Worm (Caenorhabditis elegans) whole organism, young adult: Measurements from ENCODE around the gene pgp-8.
A peak's percentile ranks its signal among the peaks of the same experiment; 100 is the strongest.

ENCODE experiments used
- B0035.1 ChIP-seq: sonication (generic microtip); optimal IDR thresholded peaks from 2 replicates; lab custom pipeline; 2016; ENCODE audit warnings: missing genetic modification characterization, mild to moderate bottlenecking, missing compliant biosample characterization, missing genotype, missing genetic modification reagents
- B0336.3 ChIP-seq: fragments of 200-800 bp; sonication (Bioruptor generic); IDR thresholded peaks from 2 replicates; pipeline ENCODE4 v1.3.6; 2022; ENCODE audit warnings: missing genetic modification characterization, missing compliant biosample characterization
- C06A6.2 ChIP-seq: fragments of 200-800 bp; sonication (Bioruptor generic); conservative IDR thresholded peaks from 2 replicates; pipeline ENCODE4 v1.3.6; 2022; ENCODE audit warnings: missing genetic modification characterization, missing compliant biosample characterization
- F52B5.7 ChIP-seq: sonication (generic microtip); optimal IDR thresholded peaks from 2 replicates; lab custom pipeline; 2016; ENCODE audit warnings: mild to moderate bottlenecking, missing genetic modification characterization, missing compliant biosample characterization
- K11D2.4 ChIP-seq: fragments of 200-800 bp; sonication (Bioruptor generic); IDR thresholded peaks from 2 replicates; pipeline ENCODE4 v1.3.6; 2022; ENCODE audit warnings: missing genetic modification reagents, missing genetic modification characterization, missing compliant biosample characterization
- T07F8.4 ChIP-seq: sonication (generic microtip); optimal IDR thresholded peaks from 2 replicates; lab custom pipeline; 2016; ENCODE audit warnings: mild to moderate bottlenecking, missing genetic modification characterization, moderate library complexity, missing compliant biosample characterization
- T26A5.8 ChIP-seq: sonication (generic microtip); optimal IDR thresholded peaks from 2 replicates; lab custom pipeline; 2016; ENCODE audit warnings: missing genetic modification characterization, missing compliant biosample characterization
- Y56A3A.18 ChIP-seq: fragments of 200-800 bp; sonication (Bioruptor generic); IDR thresholded peaks from 2 replicates; pipeline ENCODE4 v1.3.6; 2022; ENCODE audit warnings: missing genetic modification reagents, missing genetic modification characterization, missing compliant biosample characterization
- ZK185.1 ChIP-seq: sonication (generic microtip); optimal IDR thresholded peaks from 2 replicates; lab custom pipeline; 2016; ENCODE audit warnings: mild to moderate bottlenecking, missing genetic modification characterization, missing compliant biosample characterization; ENCODE audit not compliant: poor library complexity, severe bottlenecking
- attf-3 ChIP-seq: fragments of 200-800 bp; sonication (Bioruptor generic); conservative IDR thresholded peaks from 2 replicates; pipeline ENCODE4 v1.3.6; 2022; ENCODE audit warnings: missing genetic modification reagents, missing genetic modification characterization, missing compliant biosample characterization
- attf-5 ChIP-seq: fragments of 200-800 bp; sonication (Bioruptor generic); optimal IDR thresholded peaks from 2 replicates; lab custom pipeline; 2018; ENCODE audit warnings: mild to moderate bottlenecking, missing genetic modification characterization, missing compliant biosample characterization
- ccch-3 ChIP-seq: fragments of 200-800 bp; sonication (Bioruptor generic); optimal IDR thresholded peaks from 2 replicates; lab custom pipeline; 2018; ENCODE audit warnings: mild to moderate bottlenecking, missing genetic modification characterization, missing compliant biosample characterization
- ceh-79 ChIP-seq: sonication (generic microtip); optimal IDR thresholded peaks from 2 replicates; lab custom pipeline; 2017; ENCODE audit warnings: mild to moderate bottlenecking, missing genetic modification characterization, missing compliant biosample characterization
- ceh-91 ChIP-seq: fragments of 200-800 bp; sonication (Bioruptor generic); IDR thresholded peaks from 2 replicates; pipeline ENCODE4 v1.3.6; 2022; ENCODE audit warnings: missing genetic modification reagents, missing genetic modification characterization, missing compliant biosample characterization
- chd-7 ChIP-seq: sonication (generic microtip); optimal IDR thresholded peaks from 2 replicates; lab custom pipeline; 2016; ENCODE audit warnings: mild to moderate bottlenecking, missing genetic modification characterization, moderate library complexity, missing compliant biosample characterization
- dox-1 ChIP-seq: fragments of 200-800 bp; sonication (Bioruptor generic); IDR thresholded peaks from 2 replicates; pipeline ENCODE4 v1.3.6; 2022; ENCODE audit warnings: missing genetic modification reagents, missing genetic modification characterization, missing compliant biosample characterization
- efl-1 ChIP-seq: fragments of 150-350 bp; optimal IDR thresholded peaks from 2 replicates; lab custom pipeline; 2014; ENCODE audit warnings: missing biosample characterization, missing genetic modification reagents, missing genetic modification characterization
- egrh-3 ChIP-seq: fragments of 200-800 bp; sonication (Bioruptor generic); IDR thresholded peaks from 2 replicates; pipeline ENCODE4 v1.3.6; 2022; ENCODE audit warnings: missing genetic modification reagents, missing genetic modification characterization, missing compliant biosample characterization
- ekl-4 ChIP-seq: fragments of 200-800 bp; sonication (Bioruptor generic); IDR thresholded peaks from 2 replicates; pipeline ENCODE4 v1.3.6; 2022; ENCODE audit warnings: missing genetic modification reagents, missing genetic modification characterization, missing compliant biosample characterization
- ets-4 ChIP-seq: fragments of 200-800 bp; sonication (Bioruptor generic); optimal IDR thresholded peaks from 2 replicates; lab custom pipeline; 2018; ENCODE audit warnings: mild to moderate bottlenecking, missing genetic modification characterization, missing compliant biosample characterization
- fkh-3 ChIP-seq: sonication (generic microtip); optimal IDR thresholded peaks from 2 replicates; lab custom pipeline; 2016; ENCODE audit warnings: mild to moderate bottlenecking, missing genetic modification characterization, missing compliant biosample characterization
- him-1 ChIP-seq: sonication (generic microtip); optimal IDR thresholded peaks from 2 replicates; lab custom pipeline; 2016; ENCODE audit warnings: missing genotype, missing genetic modification reagents, missing genetic modification characterization, missing compliant biosample characterization
- hlh-12 ChIP-seq: sonication (generic microtip); optimal IDR thresholded peaks from 2 replicates; lab custom pipeline; 2016; ENCODE audit warnings: missing genetic modification characterization, missing compliant biosample characterization
- hsf-1 ChIP-seq: fragments of 200-800 bp; sonication (Bioruptor generic); IDR thresholded peaks from 2 replicates; pipeline ENCODE4 v1.3.6; 2022; ENCODE audit warnings: missing genetic modification reagents, missing genetic modification characterization, missing compliant biosample characterization
- lag-1 ChIP-seq: fragments of 200-800 bp; sonication (Bioruptor generic); IDR thresholded peaks from 2 replicates; pipeline ENCODE4 v1.3.6; 2022; ENCODE audit warnings: missing genetic modification reagents, missing genetic modification characterization, missing compliant biosample characterization
- let-607 ChIP-seq, 2 experiments: fragments of 200-800 bp in 1 of 2; sonication (Bioruptor generic) in 1 of 2; sonication (generic microtip) in 1 of 2; optimal IDR thresholded peaks; 2 replicates each; lab custom pipeline; 2016 to 2018; ENCODE audit warnings: mild to moderate bottlenecking in 2 of 2, missing compliant biosample characterization in 2 of 2, missing genetic modification characterization in 2 of 2, moderate library complexity in 2 of 2, missing genotype in 1 of 2
- lin-26 ChIP-seq: fragments of 200-800 bp; sonication (Bioruptor generic); IDR thresholded peaks from 2 replicates; pipeline ENCODE4 v1.3.6; 2022; ENCODE audit warnings: missing genetic modification reagents, missing genetic modification characterization, missing compliant biosample characterization
- lin-35 ChIP-seq, 3 experiments: fragments of 150-350 bp in 2 of 3; sonication (generic microtip) in 1 of 3; optimal IDR thresholded peaks; 2 replicates each; lab custom pipeline; 2014 to 2018; ENCODE audit warnings: missing biosample characterization in 3 of 3, missing genetic modification characterization in 3 of 3, missing genetic modification reagents in 3 of 3
- lin-40 ChIP-seq: sonication (generic microtip); optimal IDR thresholded peaks from 2 replicates; lab custom pipeline; 2016; ENCODE audit warnings: missing genetic modification characterization, mild to moderate bottlenecking, missing compliant biosample characterization, missing genotype, missing genetic modification reagents
- lsl-1 ChIP-seq: fragments of 200-800 bp; sonication (Bioruptor generic); optimal IDR thresholded peaks from 2 replicates; lab custom pipeline; 2018; ENCODE audit warnings: mild to moderate bottlenecking, missing genetic modification characterization, moderate library complexity, missing compliant biosample characterization
- madf-8 ChIP-seq: fragments of 200-800 bp; sonication (Bioruptor generic); conservative IDR thresholded peaks from 2 replicates; pipeline ENCODE4 v1.3.6; 2022; ENCODE audit warnings: missing genetic modification reagents, missing genetic modification characterization, missing compliant biosample characterization
- mcd-1 ChIP-seq: fragments of 200-800 bp; sonication (Bioruptor generic); IDR thresholded peaks from 2 replicates; pipeline ENCODE4 v1.3.6; 2022; ENCODE audit warnings: missing genetic modification reagents, missing genetic modification characterization, missing compliant biosample characterization
- nfya-1 ChIP-seq: sonication (generic microtip); optimal IDR thresholded peaks from 2 replicates; lab custom pipeline; 2017; ENCODE audit warnings: antibody characterized with exemption, missing compliant biosample characterization, missing genetic modification characterization, borderline replicate concordance; ENCODE audit not compliant: insufficient read depth
- nfya-2 ChIP-seq: fragments of 200-800 bp; sonication (Bioruptor generic); IDR thresholded peaks from 2 replicates; pipeline ENCODE4 v1.3.6; 2022; ENCODE audit warnings: missing genetic modification reagents, missing genetic modification characterization, missing compliant biosample characterization
- nfyb-1 ChIP-seq: fragments of 200-800 bp; sonication (Bioruptor generic); IDR thresholded peaks from 2 replicates; pipeline ENCODE4 v1.3.6; 2022; ENCODE audit warnings: missing genetic modification reagents, missing genetic modification characterization, missing compliant biosample characterization
- nhr-179 ChIP-seq: sonication (generic microtip); optimal IDR thresholded peaks from 2 replicates; lab custom pipeline; 2016; ENCODE audit warnings: mild to moderate bottlenecking, missing genetic modification characterization, missing compliant biosample characterization
- pbrm-1 ChIP-seq: fragments of 200-800 bp; sonication (Bioruptor generic); IDR thresholded peaks from 2 replicates; pipeline ENCODE4 v1.3.6; 2022; ENCODE audit warnings: missing genetic modification reagents, missing genetic modification characterization, missing compliant biosample characterization
- rec-8 ChIP-seq, 2 experiments: sonication (generic microtip); optimal IDR thresholded peaks; 2 replicates each; lab custom pipeline; 2016; ENCODE audit warnings: mild to moderate bottlenecking in 2 of 2, missing genetic modification characterization in 2 of 2, missing genetic modification reagents in 2 of 2, missing genotype in 2 of 2, missing biosample characterization in 1 of 2, missing compliant biosample characterization in 1 of 2, moderate library complexity in 1 of 2
- rpc-1 ChIP-seq, 2 experiments: fragments of 150-350 bp in 1 of 2; sonication (generic microtip) in 1 of 2; optimal IDR thresholded peaks; 2 replicates each; lab custom pipeline; 2014 to 2018; ENCODE audit warnings: missing biosample characterization in 1 of 2, missing genetic modification characterization in 1 of 2, missing genetic modification reagents in 1 of 2, missing genotype in 1 of 2
- snpc-1.3 ChIP-seq: sonication (generic microtip); optimal IDR thresholded peaks from 2 replicates; lab custom pipeline; 2017; ENCODE audit warnings: missing genetic modification characterization, mild to moderate bottlenecking, missing compliant biosample characterization, antibody characterized with exemption, moderate library complexity, missing genotype, missing genetic modification reagents; ENCODE audit not compliant: insufficient read depth
- snpc-3.4 ChIP-seq: sonication (generic microtip); optimal IDR thresholded peaks from 2 replicates; lab custom pipeline; 2017; ENCODE audit warnings: missing genetic modification characterization, mild to moderate bottlenecking, missing compliant biosample characterization, antibody characterized with exemption, moderate library complexity, missing genotype, missing genetic modification reagents
- snpc-4 ChIP-seq, 5 experiments: fragments of 150-350 bp in 1 of 5; sonication (generic microtip) in 4 of 5; optimal IDR thresholded peaks; 2 replicates each; lab custom pipeline; 2014 to 2018; ENCODE audit warnings: missing genetic modification characterization in 5 of 5, missing biosample characterization in 3 of 5, antibody characterized with exemption in 2 of 5, mild to moderate bottlenecking in 2 of 5, missing compliant biosample characterization in 2 of 5, missing genotype in 2 of 5, moderate library complexity in 2 of 5, missing genetic modification reagents in 1 of 5
- somi-1 ChIP-seq: fragments of 200-800 bp; sonication (Bioruptor generic); optimal IDR thresholded peaks from 2 replicates; lab custom pipeline; 2018; ENCODE audit warnings: mild to moderate bottlenecking, missing genetic modification characterization, missing compliant biosample characterization
- tbx-9 ChIP-seq: sonication (generic microtip); optimal IDR thresholded peaks from 2 replicates; lab custom pipeline; 2016; ENCODE audit warnings: borderline replicate concordance, missing genetic modification characterization, inconsistent platforms, missing compliant biosample characterization
- ztf-26 ChIP-seq: sonication (generic microtip); optimal IDR thresholded peaks from 2 replicates; lab custom pipeline; 2017; ENCODE audit warnings: missing genetic modification characterization, missing compliant biosample characterization
- ztf-6 ChIP-seq: fragments of 200-800 bp; sonication (Bioruptor generic); IDR thresholded peaks from 2 replicates; pipeline ENCODE4 v1.3.6; 2022; ENCODE audit warnings: missing genetic modification reagents, missing genetic modification characterization, missing compliant biosample characterization

Gene pgp-8

ce11 chrX:10821160-10821559, 43.1 kb downstream of the pgp-8 start (continued):
- no peak for TF ChIP-seq fkh-3 (tag; lab: Kevin White, UChicago)
- TF ChIP-seq ccch-3 = no peak
- TF ChIP-seq Y56A3A.18 (GFP tag; lab: Robert Waterston, UW) = peak; percentile 89
- TF ChIP-seq attf-3 (GFP tag; lab: Robert Waterston, UW) = no peak
- no peak for TF ChIP-seq efl-1 (GFP tag; lab: Kevin White, UChicago)
- TF ChIP-seq ztf-26 (tag; lab: Kevin White, UChicago) = peak; percentile 59
- peak; percentile 81 for TF ChIP-seq ZK185.1 (tag; lab: Kevin White, UChicago)
- TF ChIP-seq ztf-6 (GFP tag; lab: Robert Waterston, UW) = no peak
- TF ChIP-seq dox-1 = peak; percentile 85
- peak; percentile 74 for TF ChIP-seq F52B5.7 (tag; lab: Kevin White, UChicago)
- no peak for TF ChIP-seq lin-35 (GFP tag; optimal IDR thresholded peaks at IDR 0.05; lab: Kevin White, UChicago)
- TF ChIP-seq C06A6.2 (GFP tag; lab: Robert Waterston, UW) = 0 out of 2 replicates have a peak, but pooled peaks have one; percentile 45
- peak; percentile 48 for TF ChIP-seq hlh-12 (tag; lab: Kevin White, UChicago)
- TF ChIP-seq ceh-79 (tag; lab: Kevin White, UChicago) = peak; percentile 62
- no peak for TF ChIP-seq snpc-1.3 (tag; lab: Kevin White, UChicago)
- peak; percentile 87 for TF ChIP-seq nfyb-1 (GFP tag; lab: Robert Waterston, UW)
- peak; percentile 87 for TF ChIP-seq pbrm-1
- TF ChIP-seq snpc-3.4 (tag; lab: Kevin White, UChicago) = peak; percentile 70
- peak; percentile 65; the same call in 1 of the 2 replicates for TF ChIP-seq K11D2.4 (GFP tag; lab: Robert Waterston, UW)
- TF ChIP-seq rpc-1 (optimal IDR thresholded peaks at IDR 0.05; lab: Kevin White, UChicago) = peak; percentile 86
- peak; percentile 90 for TF ChIP-seq rpc-1 (tag; optimal IDR thresholded peaks at IDR 0.05; lab: Kevin White, UChicago)
- no peak for TF ChIP-seq lin-40 (tag; lab: Kevin White, UChicago)
- 0 out of 2 replicates have a peak, but pooled peaks have one; percentile 23 for TF ChIP-seq ceh-91
- no peak for TF ChIP-seq nhr-179 (tag; lab: Kevin White, UChicago)
- peak; percentile 87 for TF ChIP-seq him-1 (tag; lab: Kevin White, UChicago)
- TF ChIP-seq snpc-4 (GFP tag; optimal IDR thresholded peaks at IDR 0.05; lab: Kevin White, UChicago) = no peak
- TF ChIP-seq snpc-4 (tag; optimal IDR thresholded peaks at IDR 0.05; lab: Kevin White, UChicago) = no peak
- TF ChIP-seq rec-8 (tag; optimal IDR thresholded peaks at IDR 0.05; lab: Kevin White, UChicago) = peak in 1 of 2 experiments; percentile 17
- TF ChIP-seq B0035.1 (tag; lab: Kevin White, UChicago) = peak; percentile 14
- TF ChIP-seq madf-8 (GFP tag; lab: Robert Waterston, UW) = no peak
- TF ChIP-seq T26A5.8 (tag; lab: Kevin White, UChicago) = no peak
- TF ChIP-seq lsl-1 (GFP tag; lab: Kevin White, UChicago) = no peak
- no peak for TF ChIP-seq lag-1 (GFP tag; lab: Robert Waterston, UW)
- no peak for TF ChIP-seq nfya-2 (GFP tag; lab: Robert Waterston, UW)
- TF ChIP-seq lin-26 (GFP tag; lab: Robert Waterston, UW) = peak; percentile 95
- peak; percentile 10; the same call in 1 of the 2 replicates for TF ChIP-seq egrh-3 (GFP tag; lab: Robert Waterston, UW)
- no peak; the same call in 1 of the 2 replicates for TF ChIP-seq B0336.3
- peak; percentile 31 for TF ChIP-seq chd-7
- peak; percentile 37 for TF ChIP-seq T07F8.4 (tag; lab: Kevin White, UChicago)
- no peak for TF ChIP-seq nfya-1 (tag; lab: Kevin White, UChicago)
- no peak for TF ChIP-seq attf-5 (GFP tag; lab: Kevin White, UChicago)
- peak; percentile 63 for TF ChIP-seq ekl-4 (GFP tag; lab: Robert Waterston, UW)
- TF ChIP-seq let-607 (tag; optimal IDR thresholded peaks at IDR 0.05; lab: Kevin White, UChicago) = no peak
- TF ChIP-seq mcd-1 = peak; percentile 66; the same call in 1 of the 2 replicates
- TF ChIP-seq tbx-9 (tag; lab: Kevin White, UChicago) = no peak
- no peak for TF ChIP-seq hsf-1 (GFP tag; lab: Robert Waterston, UW)
- peak; percentile 21 for TF ChIP-seq ets-4 (GFP tag; lab: Kevin White, UChicago)
- peak; percentile 32 for TF ChIP-seq somi-1 (GFP tag; lab: Kevin White, UChicago)
